Fruit fly (Drosophila melanogaster) whole organism, embryonic: ENCODE data around the gene Ant2.

Source experiments
- BEAF-32 ChIP-seq: fragments of 200-800 bp; sonication (Bioruptor generic); optimal IDR thresholded peaks from 3 replicates; lab custom pipeline; 2017; ENCODE audit warnings: missing biosample characterization, missing genetic modification characterization, mild to moderate bottlenecking, moderate library complexity, missing genetic modification reagents
- BtbVII ChIP-seq: fragments of 200-800 bp; sonication (Bioruptor generic); optimal IDR thresholded peaks from 3 replicates; lab custom pipeline; 2017; ENCODE audit warnings: missing biosample characterization, mild to moderate bottlenecking, missing genetic modification characterization
- C15 ChIP-seq: fragments of 200-800 bp; sonication (Bioruptor generic); IDR thresholded peaks from 3 replicates; pipeline ENCODE4 v1.3.6; 2022; ENCODE audit warnings: missing biosample characterization, missing genetic modification characterization
- CG10462 ChIP-seq: fragments of 200-800 bp; sonication (Bioruptor generic); optimal IDR thresholded peaks from 2 replicates; lab custom pipeline; 2016; ENCODE audit warnings: missing biosample characterization, missing genetic modification characterization
- CG11085 ChIP-seq: fragments of 200-800 bp; sonication (Bioruptor generic); IDR thresholded peaks from 2 replicates; pipeline ENCODE4 v1.3.6; 2022; ENCODE audit warnings: missing biosample characterization, missing genetic modification characterization
- CG11696 ChIP-seq: fragments of 200-800 bp; sonication (Bioruptor generic); IDR thresholded peaks from 2 replicates; pipeline ENCODE4 v1.3.6; 2022; ENCODE audit warnings: missing biosample characterization, missing genetic modification characterization
- CG12104 ChIP-seq: fragments of 200-800 bp; sonication (Bioruptor generic); optimal IDR thresholded peaks from 3 replicates; lab custom pipeline; 2016; ENCODE audit warnings: missing biosample characterization, missing genetic modification characterization
- CG1233 ChIP-seq: fragments of 200-800 bp; sonication (Bioruptor generic); optimal IDR thresholded peaks from 4 replicates; lab custom pipeline; 2018; ENCODE audit warnings: missing biosample characterization, mild to moderate bottlenecking, missing genetic modification characterization
- CG12659 ChIP-seq: fragments of 200-800 bp; sonication (Bioruptor generic); optimal IDR thresholded peaks from 3 replicates; lab custom pipeline; 2017; ENCODE audit warnings: mild to moderate bottlenecking, missing biosample characterization, missing genetic modification reagents, missing genetic modification characterization
- CG12769 ChIP-seq: fragments of 200-800 bp; sonication (Bioruptor generic); optimal IDR thresholded peaks from 2 replicates; lab custom pipeline; 2019; ENCODE audit warnings: missing biosample characterization, mild to moderate bottlenecking, missing genetic modification characterization, moderate library complexity
- CG13287 ChIP-seq: fragments of 200-800 bp; sonication (Bioruptor generic); IDR thresholded peaks from 2 replicates; pipeline ENCODE4 v1.3.6; 2022; ENCODE audit warnings: missing biosample characterization, missing genetic modification characterization; ENCODE audit not compliant: partially characterized antibody
- CG2875 ChIP-seq: fragments of 200-800 bp; sonication (Bioruptor generic); optimal IDR thresholded peaks from 2 replicates; lab custom pipeline; 2017; ENCODE audit warnings: missing biosample characterization, mild to moderate bottlenecking, missing genetic modification characterization, missing genetic modification reagents
- CG30431 ChIP-seq: fragments of 200-800 bp; sonication (Bioruptor generic); optimal IDR thresholded peaks from 2 replicates; lab custom pipeline; 2017; ENCODE audit warnings: missing biosample characterization, missing genetic modification characterization
- CG31224 ChIP-seq: fragments of 200-800 bp; sonication (Bioruptor generic); IDR thresholded peaks from 2 replicates; pipeline ENCODE4 v1.3.6; 2022; ENCODE audit warnings: missing biosample characterization, missing genetic modification characterization
- CG33213 ChIP-seq: fragments of 200-800 bp; sonication (Bioruptor generic); optimal IDR thresholded peaks from 3 replicates; lab custom pipeline; 2016; ENCODE audit warnings: missing biosample characterization, missing genetic modification characterization
- CG33557 ChIP-seq: fragments of 200-800 bp; sonication (Bioruptor generic); optimal IDR thresholded peaks from 2 replicates; lab custom pipeline; 2019; ENCODE audit warnings: missing biosample characterization, mild to moderate bottlenecking, missing genetic modification characterization, moderate library complexity
- CG3838 ChIP-seq: fragments of 200-800 bp; sonication (Bioruptor generic); optimal IDR thresholded peaks from 3 replicates; lab custom pipeline; 2016; ENCODE audit warnings: missing biosample characterization, missing genetic modification characterization
- CG4424 ChIP-seq: fragments of 200-800 bp; sonication (Bioruptor generic); optimal IDR thresholded peaks from 3 replicates; lab custom pipeline; 2016; ENCODE audit warnings: missing biosample characterization, missing genetic modification characterization
- CG4707 ChIP-seq: fragments of 200-800 bp; sonication (Bioruptor generic); optimal IDR thresholded peaks from 2 replicates; lab custom pipeline; 2018; ENCODE audit warnings: missing biosample characterization, mild to moderate bottlenecking, missing genetic modification characterization, moderate library complexity
- CG5953 ChIP-seq: fragments of 200-800 bp; sonication (Bioruptor generic); IDR thresholded peaks from 2 replicates; pipeline ENCODE4 v1.3.6; 2022; ENCODE audit warnings: missing biosample characterization, missing genetic modification characterization
- CG6683 ChIP-seq: fragments of 200-800 bp; sonication (Bioruptor generic); optimal IDR thresholded peaks from 2 replicates; lab custom pipeline; 2017; ENCODE audit warnings: missing biosample characterization, mild to moderate bottlenecking, missing genetic modification characterization, missing genetic modification reagents
- CG7372 ChIP-seq: fragments of 200-800 bp; sonication (Bioruptor generic); IDR thresholded peaks from 2 replicates; pipeline ENCODE4 v1.3.6; 2022; ENCODE audit warnings: missing biosample characterization, missing genetic modification characterization
- CG7987 ChIP-seq: fragments of 200-800 bp; sonication (Bioruptor generic); optimal IDR thresholded peaks from 2 replicates; lab custom pipeline; 2018; ENCODE audit warnings: missing biosample characterization, mild to moderate bottlenecking, missing genetic modification characterization, moderate library complexity
- CG9817 ChIP-seq: fragments of 200-800 bp; sonication (Bioruptor generic); optimal IDR thresholded peaks from 2 replicates; lab custom pipeline; 2018; ENCODE audit warnings: missing biosample characterization, mild to moderate bottlenecking, missing genetic modification characterization, moderate library complexity
- Deaf1 ChIP-seq: fragments of 200-800 bp; optimal IDR thresholded peaks from 3 replicates; lab custom pipeline; 2019; ENCODE audit warnings: missing biosample characterization, mild to moderate bottlenecking, missing genetic modification characterization, moderate library complexity
- Dfd ChIP-seq, 2 experiments: fragments of >200 bp; optimal IDR thresholded peaks; 2 replicates each; lab custom pipeline; 2017; ENCODE audit warnings: missing biosample characterization in 2 of 2, missing genetic modification characterization in 2 of 2
- Dip3 ChIP-seq: fragments of 200-800 bp; sonication (Bioruptor generic); optimal IDR thresholded peaks from 3 replicates; lab custom pipeline; 2016; ENCODE audit warnings: missing biosample characterization, missing genetic modification characterization
- Dref ChIP-seq: fragments of 200-800 bp; sonication (Bioruptor generic); IDR thresholded peaks from 2 replicates; pipeline ENCODE4 v1.3.6; 2022; ENCODE audit warnings: missing biosample characterization, missing genetic modification characterization
- Ets65A ChIP-seq: fragments of 200-800 bp; sonication (Bioruptor generic); peaks from one replicate; lab custom pipeline; 2016; ENCODE audit warnings: missing biosample characterization, missing genetic modification characterization
- Ets97D ChIP-seq: fragments of 200-800 bp; sonication (Bioruptor generic); optimal IDR thresholded peaks from 3 replicates; lab custom pipeline; 2016; ENCODE audit warnings: missing biosample characterization, missing genetic modification characterization
- Gug ChIP-seq: fragments of 200-800 bp; sonication (Bioruptor generic); IDR thresholded peaks from 4 replicates; pipeline ENCODE4 v1.3.6; 2022; ENCODE audit warnings: missing biosample characterization, missing genetic modification characterization
- Hr78 ChIP-seq, 2 experiments: fragments of 200-800 bp in 1 of 2; fragments of >200 bp in 1 of 2; sonication (Bioruptor generic) in 1 of 2; optimal IDR thresholded peaks; 2 replicates each; lab custom pipeline; 2017 to 2019; ENCODE audit warnings: missing biosample characterization in 2 of 2, missing genetic modification characterization in 2 of 2, mild to moderate bottlenecking in 1 of 2, moderate library complexity in 1 of 2
- Lim3 ChIP-seq: fragments of 200-800 bp; sonication (Bioruptor generic); IDR thresholded peaks from 2 replicates; pipeline ENCODE4 v1.3.6; 2022; ENCODE audit warnings: missing biosample characterization, missing genetic modification characterization
- Sry-β ChIP-seq: fragments of 200-800 bp; sonication (Bioruptor generic); optimal IDR thresholded peaks from 2 replicates; lab custom pipeline; 2018; ENCODE audit warnings: missing biosample characterization, mild to moderate bottlenecking, missing genetic modification characterization, moderate library complexity
- ase ChIP-seq: fragments of 200-800 bp; sonication (Bioruptor generic); IDR thresholded peaks from 3 replicates; pipeline ENCODE4 v1.3.6; 2022; ENCODE audit warnings: missing biosample characterization, missing genetic modification characterization
- bcd ChIP-seq: fragments of 200-800 bp; sonication (Bioruptor generic); optimal IDR thresholded peaks from 2 replicates; lab custom pipeline; 2017; ENCODE audit warnings: missing biosample characterization, mild to moderate bottlenecking, missing genetic modification characterization
- dan ChIP-seq: fragments of 200-800 bp; sonication (Bioruptor generic); IDR thresholded peaks from 2 replicates; pipeline ENCODE4 v1.3.6; 2022; ENCODE audit warnings: missing biosample characterization, missing genetic modification characterization
- dm ChIP-seq: fragments of 200-800 bp; sonication (Bioruptor generic); optimal IDR thresholded peaks from 3 replicates; lab custom pipeline; 2016; ENCODE audit warnings: missing biosample characterization, missing genetic modification characterization
- gce ChIP-seq: fragments of 200-800 bp; sonication (Bioruptor generic); IDR thresholded peaks from 3 replicates; pipeline ENCODE4 v1.3.6; 2022; ENCODE audit warnings: missing biosample characterization, missing genetic modification characterization
- hbn ChIP-seq: fragments of 200-800 bp; sonication (Bioruptor generic); IDR thresholded peaks from 2 replicates; pipeline ENCODE4 v1.3.6; 2022; ENCODE audit warnings: missing biosample characterization, missing genetic modification characterization; ENCODE audit not compliant: partially characterized antibody
- hth ChIP-seq: fragments of >200 bp; optimal IDR thresholded peaks from 2 replicates; lab custom pipeline; 2017; ENCODE audit warnings: inconsistent platforms
- jing ChIP-seq: fragments of 200-800 bp; sonication (Bioruptor generic); optimal IDR thresholded peaks from 2 replicates; lab custom pipeline; 2018; ENCODE audit warnings: missing biosample characterization, mild to moderate bottlenecking, missing genetic modification characterization
- luna ChIP-seq: fragments of 200-800 bp; sonication (Bioruptor generic); optimal IDR thresholded peaks from 2 replicates; lab custom pipeline; 2016; ENCODE audit warnings: missing biosample characterization, missing genetic modification characterization
- org-1 ChIP-seq: fragments of 200-800 bp; sonication (Bioruptor generic); optimal IDR thresholded peaks from 2 replicates; lab custom pipeline; 2017; ENCODE audit warnings: missing biosample characterization, missing genetic modification characterization
- otp ChIP-seq: fragments of 200-800 bp; sonication (Bioruptor generic); IDR thresholded peaks from 3 replicates; pipeline ENCODE4, ENCODE4 v1.3.6; 2022; ENCODE audit warnings: missing biosample characterization, missing genetic modification characterization
- pb ChIP-seq: fragments of 200-800 bp; sonication (Bioruptor generic); optimal IDR thresholded peaks from 3 replicates; lab custom pipeline; 2016; ENCODE audit warnings: missing biosample characterization, missing genetic modification characterization
- psq ChIP-seq: fragments of 200-800 bp; sonication (Bioruptor generic); optimal IDR thresholded peaks from 2 replicates; lab custom pipeline; 2017; ENCODE audit warnings: missing biosample characterization, missing genetic modification characterization
- sc ChIP-seq, 3 experiments: fragments of >200 bp in 2 of 3; fragments of 200-800 bp in 1 of 3; sonication (Bioruptor generic) in 1 of 3; optimal IDR thresholded peaks; 2 replicates in 2 of 3; 3 replicates in 1 of 3; lab custom pipeline; 2017; ENCODE audit warnings: mild to moderate bottlenecking in 1 of 3, missing biosample characterization in 1 of 3, missing genetic modification characterization in 1 of 3, missing genetic modification reagents in 1 of 3
- seq ChIP-seq: fragments of 200-800 bp; sonication (Bioruptor generic); IDR thresholded peaks from 2 replicates; pipeline ENCODE4 v1.3.6; 2022; ENCODE audit warnings: missing biosample characterization, missing genetic modification characterization
- slou ChIP-seq: fragments of 200-800 bp; sonication (Bioruptor generic); optimal IDR thresholded peaks from 3 replicates; lab custom pipeline; 2016; ENCODE audit warnings: missing biosample characterization, missing genetic modification characterization
- tin ChIP-seq: fragments of 200-800 bp; sonication (Bioruptor generic); optimal IDR thresholded peaks from 3 replicates; lab custom pipeline; 2016; ENCODE audit warnings: missing biosample characterization, missing genetic modification characterization

The Ant2 gene

dm6 chrX:10806718-10807412 is 20.2 kb upstream of the Ant2 start (continued):
- TF ChIP-seq CG33213, result no peak
- TF ChIP-seq BEAF-32 (GFP tag; lab: Kevin White, UChicago), result no peak
- no peak for TF ChIP-seq Sry-β (GFP tag; lab: Kevin White, UChicago)
- no peak for TF ChIP-seq seq (GFP tag; lab: Robert Waterston, UW)
- no peak for TF ChIP-seq CG30431 (GFP tag; lab: Kevin White, UChicago)
- no peak for TF ChIP-seq org-1 (GFP tag; lab: Kevin White, UChicago)
- TF ChIP-seq Dref (GFP tag; lab: Robert Waterston, UW), result no peak
- no peak for TF ChIP-seq CG11696 (GFP tag; lab: Robert Waterston, UW)
- TF ChIP-seq CG5953 (GFP tag; lab: Robert Waterston, UW), result no peak
- no peak for TF ChIP-seq hbn
- TF ChIP-seq otp (GFP tag; lab: Robert Waterston, UW), result no peak
- no peak for TF ChIP-seq pb (GFP tag; lab: Kevin White, UChicago)
- no peak for TF ChIP-seq psq
- TF ChIP-seq tin (GFP tag; lab: Kevin White, UChicago), result no peak
- TF ChIP-seq CG4424 (GFP tag; lab: Kevin White, UChicago), result no peak
- TF ChIP-seq Hr78 (GFP tag; optimal IDR thresholded peaks at IDR 0.05; lab: Kevin White, UChicago), result no peak
- TF ChIP-seq Lim3 (GFP tag; lab: Robert Waterston, UW), result no peak
- TF ChIP-seq dan, result no peak
- TF ChIP-seq ase, result no peak
- no peak for TF ChIP-seq CG33557 (GFP tag; lab: Kevin White, UChicago)
- TF ChIP-seq CG6683 (GFP tag; lab: Kevin White, UChicago), result no peak
- TF ChIP-seq Deaf1 (tag; lab: Kevin White, UChicago), result peak; percentile 97
- no peak for TF ChIP-seq BtbVII (GFP tag; lab: Kevin White, UChicago)
- no peak for TF ChIP-seq CG4707 (GFP tag; lab: Kevin White, UChicago)
- TF ChIP-seq Gug (GFP tag; lab: Robert Waterston, UW), result no peak
- no peak for TF ChIP-seq CG31224
- TF ChIP-seq slou (GFP tag; lab: Kevin White, UChicago), result no peak
- TF ChIP-seq CG9817 (tag; lab: Kevin White, UChicago), result no peak
- no peak for TF ChIP-seq CG10462 (GFP tag; lab: Kevin White, UChicago)
- TF ChIP-seq CG2875, result no peak
- TF ChIP-seq Dfd (GFP tag; optimal IDR thresholded peaks at IDR 0.05; lab: Kevin White, UChicago), result no peak
- TF ChIP-seq Dip3 (GFP tag; lab: Kevin White, UChicago), result no peak
- no peak for TF ChIP-seq hth (lab: Kevin White, UChicago)
- TF ChIP-seq CG7987, result peak; percentile 6
- TF ChIP-seq luna (GFP tag; lab: Kevin White, UChicago), result no peak
- peak; percentile 0 for TF ChIP-seq CG12659 (GFP tag; lab: Kevin White, UChicago)
- no peak for TF ChIP-seq jing (GFP tag; lab: Kevin White, UChicago)
- no peak for TF ChIP-seq sc (optimal IDR thresholded peaks at IDR 0.05; lab: Kevin White, UChicago)
- TF ChIP-seq sc (GFP tag; optimal IDR thresholded peaks at IDR 0.05; lab: Kevin White, UChicago), result no peak
- TF ChIP-seq bcd (GFP tag; lab: Kevin White, UChicago), result no peak
- no peak for TF ChIP-seq gce (GFP tag; lab: Robert Waterston, UW)
- TF ChIP-seq CG1233 (GFP tag; lab: Kevin White, UChicago), result no peak
- TF ChIP-seq CG11085 (GFP tag; lab: Robert Waterston, UW), result no peak
- TF ChIP-seq CG12769, result peak; percentile 84
- no peak for TF ChIP-seq CG3838
- no peak for TF ChIP-seq Ets97D
- TF ChIP-seq CG7372 (GFP tag; lab: Robert Waterston, UW), result no peak
- no peak for TF ChIP-seq CG12104
- 0 out of 2 replicates have a peak, but pooled peaks have one; percentile 10 for TF ChIP-seq CG13287
- TF ChIP-seq Ets65A (GFP tag; lab: Kevin White, UChicago), result no peak
- TF ChIP-seq C15 (GFP tag; lab: Robert Waterston, UW), result no peak
- TF ChIP-seq dm, result no peak
